Worm (Caenorhabditis elegans) whole organism, midembryonic: ENCODE measurements around the gene slfl-5.

Experiments used
- T22C8.4 ChIP-seq: fragments of 200-800 bp; sonication (Bioruptor generic); IDR thresholded peaks from 2 replicates; pipeline ENCODE4 v1.3.6; 2022; ENCODE audit warnings: missing genetic modification characterization, missing compliant biosample characterization
- flt-1 ChIP-seq: fragments of 200-800 bp; sonication (Bioruptor generic); IDR thresholded peaks from 2 replicates; pipeline ENCODE4 v1.3.6; 2022; ENCODE audit warnings: missing genetic modification characterization, missing compliant biosample characterization
- med-1 ChIP-seq: sonication (generic microtip); optimal IDR thresholded peaks from 2 replicates; lab custom pipeline; 2017; ENCODE audit warnings: missing genetic modification characterization, mild to moderate bottlenecking, missing compliant biosample characterization, antibody characterized with exemption, missing genetic modification reagents; ENCODE audit not compliant: insufficient read depth
- ztf-23 ChIP-seq: fragments of 200-800 bp; sonication (Bioruptor generic); IDR thresholded peaks from 2 replicates; pipeline ENCODE4 v1.3.6; 2022; ENCODE audit warnings: missing genetic modification reagents, missing genetic modification characterization, missing compliant biosample characterization

DNA sequence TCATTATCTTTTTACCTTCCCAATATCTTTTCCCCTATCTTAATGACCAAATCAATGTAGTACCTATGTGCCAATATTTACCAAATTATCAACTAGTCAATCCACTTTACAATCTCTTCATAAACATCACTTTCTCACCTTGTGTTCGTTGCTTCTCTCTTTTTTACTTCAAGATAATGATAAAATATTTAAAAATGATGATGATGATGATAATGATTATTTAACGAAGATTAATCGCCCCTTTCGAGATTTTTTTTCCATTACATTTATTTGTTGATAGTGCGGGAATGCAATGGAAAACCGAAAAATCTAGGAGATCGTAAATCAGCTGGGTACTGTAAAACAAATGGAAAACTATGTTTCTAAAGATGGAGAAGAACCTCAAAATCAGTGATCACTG, 49.2 kb upstream of the slfl-5 start:
- TF ChIP-seq flt-1 (GFP tag; lab: Robert Waterston, UW) (no peak), T22C8.4 (GFP tag; lab: Robert Waterston, UW) (no peak), ztf-23 (no peak), med-1 (GFP tag; lab: Kevin White, UChicago) (no peak)
